Worm (Caenorhabditis elegans): ENCODE measurements around the gene C03B8.3.

DNA sequence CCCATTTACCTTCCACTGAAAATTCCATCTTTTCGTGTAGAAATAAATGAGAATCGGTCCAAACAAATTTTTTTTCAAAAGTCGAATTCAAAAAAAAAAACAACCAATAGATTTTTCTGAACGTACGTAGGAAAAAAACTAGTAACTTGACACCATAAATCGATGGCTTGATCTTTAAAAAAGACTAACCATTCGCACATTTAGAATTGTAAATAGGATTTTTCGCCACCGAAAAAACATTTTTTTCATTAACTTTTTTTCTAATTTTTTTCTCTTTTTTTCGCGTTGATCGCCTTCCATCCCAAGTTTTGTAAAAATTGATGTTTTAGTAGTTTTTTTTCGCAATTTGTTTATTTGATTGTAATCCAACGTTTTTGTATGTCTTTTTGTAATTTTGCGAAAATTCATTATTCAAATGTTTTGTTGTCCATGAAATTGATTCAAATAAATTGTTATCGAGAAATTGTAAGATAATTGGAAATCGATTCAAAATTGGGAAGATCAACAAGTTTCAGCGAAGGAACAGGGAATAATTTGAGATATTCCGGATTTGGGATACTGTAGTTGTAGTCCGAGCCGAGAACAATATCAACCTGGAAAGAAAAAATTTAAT lies 25.6 kb downstream of the C03B8.3 start:
- no peak for TF ChIP-seq nhr-11 (tag; optimal IDR thresholded peaks at IDR 0.05)
- no peak for TF ChIP-seq unc-62 (GFP tag; optimal IDR thresholded peaks at IDR 0.05 in 1 of 2)
- TF ChIP-seq unc-62 (tag; optimal IDR thresholded peaks at IDR 0.05): no peak
- TF ChIP-seq dpl-1 (GFP tag; optimal IDR thresholded peaks at IDR 0.05): no peak
- TF ChIP-seq mdl-1 (tag; optimal IDR thresholded peaks at IDR 0.05): no peak
- TF ChIP-seq pha-4 (GFP tag; IDR thresholded peaks at IDR 0.05): no peak
- no peak for TF ChIP-seq pha-4 (tag; optimal IDR thresholded peaks at IDR 0.05)
- no peak for TF ChIP-seq lin-29 (GFP tag; IDR thresholded peaks at IDR 0.05)
- no peak for TF ChIP-seq ztf-11 (tag; optimal IDR thresholded peaks at IDR 0.05)
- TF ChIP-seq Y75B8A.6 (GFP tag; IDR thresholded peaks at IDR 0.05): no peak
- TF ChIP-seq aly-2 (tag; optimal IDR thresholded peaks at IDR 0.05): no peak
- peak; percentile 67 for TF ChIP-seq nhr-77 (tag; optimal IDR thresholded peaks at IDR 0.05)
